Worm (Caenorhabditis elegans) whole organism, midembryonic: Measurements from ENCODE around the gene nhr-38.

Source experiments
- T22C8.4 ChIP-seq: fragments of 200-800 bp; sonication (Bioruptor generic); IDR thresholded peaks from 2 replicates; pipeline ENCODE4 v1.3.6; 2022; ENCODE audit warnings: missing genetic modification characterization, missing compliant biosample characterization
- cog-1 ChIP-seq: sonication (generic microtip); optimal IDR thresholded peaks from 2 replicates; lab custom pipeline; 2016; ENCODE audit warnings: missing genetic modification characterization, missing compliant biosample characterization
- flt-1 ChIP-seq: fragments of 200-800 bp; sonication (Bioruptor generic); IDR thresholded peaks from 2 replicates; pipeline ENCODE4 v1.3.6; 2022; ENCODE audit warnings: missing genetic modification characterization, missing compliant biosample characterization
- klf-2 ChIP-seq: fragments of 200-800 bp; sonication (Bioruptor generic); conservative IDR thresholded peaks from 2 replicates; pipeline ENCODE4 v1.3.6; 2022; ENCODE audit warnings: missing genetic modification reagents, missing genetic modification characterization, missing compliant biosample characterization
- med-1 ChIP-seq: sonication (generic microtip); optimal IDR thresholded peaks from 2 replicates; lab custom pipeline; 2017; ENCODE audit warnings: missing genetic modification characterization, mild to moderate bottlenecking, missing compliant biosample characterization, antibody characterized with exemption, missing genetic modification reagents; ENCODE audit not compliant: insufficient read depth
- ref-1 ChIP-seq: fragments of 200-800 bp; sonication (Bioruptor generic); conservative IDR thresholded peaks from 2 replicates; pipeline ENCODE4 v1.3.6; 2022; ENCODE audit warnings: missing genetic modification reagents, missing genetic modification characterization, missing compliant biosample characterization
- tab-1 ChIP-seq: fragments of 200-800 bp; sonication (Bioruptor generic); IDR thresholded peaks from 2 replicates; pipeline ENCODE4 v1.3.6; 2022; ENCODE audit warnings: missing genetic modification characterization, missing compliant biosample characterization
- ztf-23 ChIP-seq: fragments of 200-800 bp; sonication (Bioruptor generic); IDR thresholded peaks from 2 replicates; pipeline ENCODE4 v1.3.6; 2022; ENCODE audit warnings: missing genetic modification reagents, missing genetic modification characterization, missing compliant biosample characterization
- ztf-29 ChIP-seq: fragments of 200-800 bp; sonication (Bioruptor generic); IDR thresholded peaks from 2 replicates; pipeline ENCODE4 v1.3.6; 2022; ENCODE audit warnings: missing genetic modification reagents, missing genetic modification characterization, missing compliant biosample characterization

The nhr-38 gene

ce11 chrIV:9756647-9757424 is 46.8 kb downstream of the nhr-38 start:
- TF ChIP-seq tab-1 (no peak), ztf-29 (no peak), ztf-23 (GFP tag; lab: Robert Waterston, UW) (no peak), flt-1 (GFP tag; lab: Robert Waterston, UW) (no peak), klf-2 (GFP tag; lab: Robert Waterston, UW) (no peak), T22C8.4 (GFP tag; lab: Robert Waterston, UW) (no peak), ref-1 (GFP tag; lab: Robert Waterston, UW) (no peak), med-1 (no peak), cog-1 (no peak)

DNA sequence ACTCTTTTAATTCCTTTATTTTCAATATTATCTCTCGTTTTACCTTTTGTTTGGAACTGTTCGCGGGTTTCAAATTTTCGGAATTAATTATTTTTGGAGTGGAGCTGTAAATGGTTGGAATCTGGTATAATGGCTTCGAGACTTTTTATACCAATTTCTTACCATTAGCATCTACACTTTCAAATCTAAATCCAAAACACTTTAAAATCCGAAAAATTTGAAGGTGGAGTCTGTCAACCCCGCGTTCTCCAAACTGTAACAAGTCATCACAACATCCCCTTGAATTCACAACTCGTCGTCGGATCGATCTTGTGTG is 47.4 kb downstream of the nhr-38 start, which contains the start of gene nhr-97:
nhr-97 (plus strand) TSS at position 217 of the 316 bp plus-strand sequence.
- no peak for TF ChIP-seq flt-1 (GFP tag; lab: Robert Waterston, UW)
- no peak for TF ChIP-seq ref-1 (GFP tag; lab: Robert Waterston, UW)
- TF ChIP-seq ztf-23 (GFP tag; lab: Robert Waterston, UW): no peak
- TF ChIP-seq T22C8.4 (GFP tag; lab: Robert Waterston, UW): no peak
- no peak for TF ChIP-seq med-1

- TF ChIP-seq klf-2 (GFP tag; lab: Robert Waterston, UW) (no peak), T22C8.4 (GFP tag; lab: Robert Waterston, UW) (no peak), cog-1 (no peak), tab-1 (no peak), med-1 (no peak), ztf-29 (no peak), ztf-23 (GFP tag; lab: Robert Waterston, UW) (no peak), ref-1 (GFP tag; lab: Robert Waterston, UW) (no peak), flt-1 (GFP tag; lab: Robert Waterston, UW) (no peak)
Measured at ce11 chrIV:9761751-9762150, 51.8 kb downstream of the nhr-38 start.
